Worm (Caenorhabditis elegans) whole organism, L3 larva: ENCODE data around the gene F32D8.15.

Experiments used
- ama-1 ChIP-seq: fragments of 150-350 bp; optimal IDR thresholded peaks from 2 replicates; lab custom pipeline; 2018
- egl-27 ChIP-seq: sonication (generic microtip); optimal IDR thresholded peaks from 4 replicates; lab custom pipeline; 2017; ENCODE audit warnings: missing biosample characterization, missing genetic modification reagents, missing genetic modification characterization
- fkh-10 ChIP-seq: sonication (generic microtip); optimal IDR thresholded peaks from 2 replicates; lab custom pipeline; 2017; ENCODE audit warnings: missing biosample characterization, missing genetic modification reagents, missing genetic modification characterization
- jun-1 ChIP-seq: fragments of 150-350 bp; optimal IDR thresholded peaks from 2 replicates; lab custom pipeline; 2014; ENCODE audit warnings: missing biosample characterization, missing genetic modification reagents, missing genetic modification characterization
- nfya-1 ChIP-seq: sonication (generic microtip); optimal IDR thresholded peaks from 2 replicates; lab custom pipeline; 2017; ENCODE audit warnings: missing genetic modification characterization, mild to moderate bottlenecking, missing compliant biosample characterization, antibody characterized with exemption, moderate library complexity; ENCODE audit not compliant: insufficient read depth
- nhr-237 ChIP-seq: fragments of 150-350 bp; optimal IDR thresholded peaks from 2 replicates; lab custom pipeline; 2014; ENCODE audit warnings: missing biosample characterization, missing genetic modification characterization
- pha-4 ChIP-seq: fragments of 150-350 bp; optimal IDR thresholded peaks from 2 replicates; lab custom pipeline; 2014; ENCODE audit warnings: missing biosample characterization, missing genetic modification reagents, missing genetic modification characterization
- tbx-2 ChIP-seq: sonication (generic microtip); optimal IDR thresholded peaks from 2 replicates; lab custom pipeline; 2016; ENCODE audit warnings: mild to moderate bottlenecking, missing genetic modification characterization, missing compliant biosample characterization

DNA sequence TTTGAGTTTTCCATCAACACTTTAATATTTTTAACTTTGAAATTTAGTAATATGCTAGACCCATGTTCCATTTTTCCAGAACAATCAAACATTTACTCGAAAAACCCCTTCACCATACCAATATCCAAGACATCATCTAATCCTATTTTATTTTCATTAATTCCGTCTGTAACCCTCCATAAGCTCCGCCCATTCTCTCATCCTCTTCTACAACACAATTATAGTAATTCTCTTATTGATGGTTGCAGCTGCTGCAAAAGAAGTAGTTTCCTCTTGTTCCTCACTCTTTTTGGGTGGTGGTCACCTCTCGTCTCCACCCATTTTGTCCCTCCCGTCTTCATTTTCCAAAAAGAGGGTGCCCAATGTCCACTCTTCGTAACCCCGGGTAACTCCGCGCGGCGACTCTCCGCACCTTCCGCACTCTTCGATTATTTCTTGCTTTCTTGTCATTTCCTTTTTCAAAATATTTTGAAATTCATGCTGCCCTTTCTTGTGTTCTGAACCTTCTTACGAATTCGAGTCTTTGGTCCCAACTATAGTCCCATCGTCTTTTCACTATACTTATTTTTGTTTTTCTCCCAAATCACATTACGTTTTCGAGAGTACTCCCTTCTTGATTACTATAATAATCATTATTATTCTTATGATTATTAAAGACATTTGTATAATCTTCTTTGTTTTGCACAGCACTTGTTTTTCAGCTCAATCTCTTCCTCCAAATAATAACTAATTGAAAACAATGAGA, 23.5 kb upstream of the F32D8.15 start, which contains the start of gene F32D8.1:
- TF ChIP-seq tbx-2 (tag; lab: Kevin White, UChicago): no peak
- no peak for TF ChIP-seq jun-1 (tag; lab: Kevin White, UChicago)
- TF ChIP-seq nhr-237 (tag; lab: Kevin White, UChicago): no peak
- TF ChIP-seq nfya-1 (tag; lab: Kevin White, UChicago): no peak
- TF ChIP-seq pha-4 (tag; lab: Kevin White, UChicago): no peak
- no peak for TF ChIP-seq egl-27 (tag; lab: Kevin White, UChicago)
- TF ChIP-seq fkh-10 (GFP tag; lab: Kevin White, UChicago): no peak
- no peak for TF ChIP-seq ama-1
